Fruit fly (Drosophila melanogaster): ENCODE data around the gene Ada1-2.

DNA sequence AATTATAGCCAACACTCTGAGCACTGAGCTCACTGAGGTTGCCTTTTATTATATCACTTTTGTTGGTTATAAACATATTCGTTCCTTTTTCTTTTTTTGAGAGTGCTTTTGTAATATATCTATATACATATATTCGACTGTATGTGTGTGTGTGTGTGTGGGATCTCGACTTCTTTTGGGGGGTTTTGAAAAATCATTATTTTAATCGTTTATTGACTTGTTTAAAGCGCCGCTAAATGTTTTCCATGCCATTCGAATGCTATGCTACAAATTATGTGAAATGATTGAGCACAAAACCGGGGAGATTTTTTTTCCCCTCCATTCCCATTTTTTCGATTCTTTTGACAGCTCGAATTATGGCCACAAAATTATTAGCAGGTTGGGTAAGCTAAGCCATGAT is 23.3 kb upstream of the Ada1-2 start:
- no peak for TF ChIP-seq usp (GFP tag; optimal IDR thresholded peaks at IDR 0.05)
- TF ChIP-seq pan (optimal IDR thresholded peaks at IDR 0.05) = no peak
